Fruit fly (Drosophila melanogaster) whole organism, embryonic: ENCODE data around the gene CG12010.

ENCODE experiments used
- B-H1 ChIP-seq: fragments of 200-800 bp; sonication (Bioruptor generic); IDR thresholded peaks from 3 replicates; pipeline ENCODE4 v1.3.6; 2022; ENCODE audit warnings: missing biosample characterization, missing genetic modification characterization
- BEAF-32 ChIP-seq: fragments of 200-800 bp; sonication (Bioruptor generic); optimal IDR thresholded peaks from 3 replicates; lab custom pipeline; 2017; ENCODE audit warnings: missing biosample characterization, missing genetic modification characterization, mild to moderate bottlenecking, moderate library complexity, missing genetic modification reagents
- BtbVII ChIP-seq: fragments of 200-800 bp; sonication (Bioruptor generic); optimal IDR thresholded peaks from 3 replicates; lab custom pipeline; 2017; ENCODE audit warnings: missing biosample characterization, mild to moderate bottlenecking, missing genetic modification characterization
- CG10366 ChIP-seq: fragments of 200-800 bp; sonication (Bioruptor generic); IDR thresholded peaks from 2 replicates; pipeline ENCODE4 v1.3.6; 2022; ENCODE audit warnings: missing biosample characterization, missing genetic modification characterization
- CG10431 ChIP-seq: fragments of 200-800 bp; sonication (Bioruptor generic); optimal IDR thresholded peaks from 3 replicates; lab custom pipeline; 2018; ENCODE audit warnings: missing biosample characterization, mild to moderate bottlenecking, missing genetic modification characterization
- CG11085 ChIP-seq: fragments of 200-800 bp; sonication (Bioruptor generic); IDR thresholded peaks from 2 replicates; pipeline ENCODE4 v1.3.6; 2022; ENCODE audit warnings: missing biosample characterization, missing genetic modification characterization
- CG11247 ChIP-seq: fragments of 200-800 bp; sonication (Bioruptor generic); IDR thresholded peaks from 2 replicates; pipeline ENCODE4 v1.3.6; 2022; ENCODE audit warnings: missing biosample characterization, missing genetic modification characterization
- CG11398 ChIP-seq: fragments of 200-800 bp; sonication (Bioruptor generic); optimal IDR thresholded peaks from 2 replicates; lab custom pipeline; 2016; ENCODE audit warnings: missing biosample characterization, missing genetic modification characterization
- CG1233 ChIP-seq: fragments of 200-800 bp; sonication (Bioruptor generic); optimal IDR thresholded peaks from 4 replicates; lab custom pipeline; 2018; ENCODE audit warnings: missing biosample characterization, mild to moderate bottlenecking, missing genetic modification characterization
- CG12391 ChIP-seq: fragments of 200-800 bp; sonication (Bioruptor generic); optimal IDR thresholded peaks from 3 replicates; lab custom pipeline; 2018; ENCODE audit warnings: missing biosample characterization, mild to moderate bottlenecking, missing genetic modification characterization, moderate library complexity
- CG14667 ChIP-seq: fragments of 200-800 bp; sonication (Bioruptor generic); IDR thresholded peaks from 2 replicates; pipeline ENCODE4 v1.3.6; 2022; ENCODE audit warnings: missing biosample characterization, missing genetic modification characterization
- CG14710 ChIP-seq: fragments of 200-800 bp; sonication (Bioruptor generic); optimal IDR thresholded peaks from 3 replicates; lab custom pipeline; 2019; ENCODE audit warnings: missing biosample characterization, mild to moderate bottlenecking, missing genetic modification characterization, moderate library complexity
- CG14860 ChIP-seq: fragments of 200-800 bp; sonication (Bioruptor generic); IDR thresholded peaks from 3 replicates; pipeline ENCODE4 v1.3.6; 2022; ENCODE audit warnings: missing biosample characterization, missing genetic modification characterization; ENCODE audit not compliant: partially characterized antibody
- CG15073 ChIP-seq: fragments of 200-800 bp; sonication (Bioruptor generic); optimal IDR thresholded peaks from 2 replicates; lab custom pipeline; 2016; ENCODE audit warnings: missing biosample characterization, missing genetic modification characterization
- CG15514 ChIP-seq: fragments of 200-800 bp; sonication (Bioruptor generic); optimal IDR thresholded peaks from 3 replicates; lab custom pipeline; 2017; ENCODE audit warnings: missing biosample characterization, missing genetic modification characterization, mild to moderate bottlenecking, moderate library complexity, missing genetic modification reagents
- CG1602 ChIP-seq: fragments of 200-800 bp; sonication (Bioruptor generic); optimal IDR thresholded peaks from 3 replicates; lab custom pipeline; 2016; ENCODE audit warnings: missing biosample characterization, missing genetic modification characterization
- CG16813 ChIP-seq: fragments of 200-800 bp; sonication (Bioruptor generic); IDR thresholded peaks from 3 replicates; pipeline ENCODE4 v1.3.6; 2022; ENCODE audit warnings: missing biosample characterization, missing genetic modification characterization; ENCODE audit not compliant: partially characterized antibody
- CG17359 ChIP-seq: fragments of 200-800 bp; sonication (Bioruptor generic); optimal IDR thresholded peaks from 3 replicates; lab custom pipeline; 2018; ENCODE audit warnings: missing biosample characterization, mild to moderate bottlenecking, missing genetic modification characterization, moderate library complexity
- CG2889 ChIP-seq: fragments of 200-800 bp; sonication (Bioruptor generic); IDR thresholded peaks from 3 replicates; pipeline ENCODE4 v1.3.6; 2022; ENCODE audit warnings: missing biosample characterization, missing genetic modification characterization
- CG30020 ChIP-seq: fragments of 200-800 bp; optimal IDR thresholded peaks from 2 replicates; lab custom pipeline; 2019; ENCODE audit warnings: missing biosample characterization, mild to moderate bottlenecking, missing genetic modification characterization, moderate library complexity
- CG33213 ChIP-seq: fragments of 200-800 bp; sonication (Bioruptor generic); optimal IDR thresholded peaks from 3 replicates; lab custom pipeline; 2016; ENCODE audit warnings: missing biosample characterization, missing genetic modification characterization
- CG5245 ChIP-seq: fragments of 200-800 bp; sonication (Bioruptor generic); optimal IDR thresholded peaks from 3 replicates; lab custom pipeline; 2016; ENCODE audit warnings: missing biosample characterization, missing genetic modification characterization
- CG7987 ChIP-seq: fragments of 200-800 bp; sonication (Bioruptor generic); optimal IDR thresholded peaks from 2 replicates; lab custom pipeline; 2018; ENCODE audit warnings: missing biosample characterization, mild to moderate bottlenecking, missing genetic modification characterization, moderate library complexity
- CG8388 ChIP-seq: fragments of 200-800 bp; sonication (Bioruptor generic); optimal IDR thresholded peaks from 2 replicates; lab custom pipeline; 2019; ENCODE audit warnings: missing biosample characterization, mild to moderate bottlenecking, missing genetic modification characterization, moderate library complexity
- CkIIα-i1 ChIP-seq: fragments of 200-800 bp; sonication (Bioruptor generic); IDR thresholded peaks from 2 replicates; pipeline ENCODE4 v1.3.6; 2022; ENCODE audit warnings: missing biosample characterization, missing genetic modification characterization
- D19B ChIP-seq: fragments of 200-800 bp; sonication (Bioruptor generic); optimal IDR thresholded peaks from 2 replicates; lab custom pipeline; 2017; ENCODE audit warnings: missing biosample characterization, mild to moderate bottlenecking, missing genetic modification characterization
- Fer1 ChIP-seq: fragments of 200-800 bp; sonication (Bioruptor generic); optimal IDR thresholded peaks from 2 replicates; lab custom pipeline; 2017; ENCODE audit warnings: missing biosample characterization, mild to moderate bottlenecking, missing genetic modification characterization
- HLHmδ ChIP-seq: fragments of 200-800 bp; sonication (Bioruptor generic); optimal IDR thresholded peaks from 2 replicates; lab custom pipeline; 2018; ENCODE audit warnings: missing biosample characterization, mild to moderate bottlenecking, missing genetic modification characterization, moderate library complexity
- Myb ChIP-seq: fragments of 200-800 bp; sonication (Bioruptor generic); optimal IDR thresholded peaks from 2 replicates; lab custom pipeline; 2016; ENCODE audit warnings: missing biosample characterization, missing genetic modification characterization
- Sox102F ChIP-seq: fragments of 200-800 bp; sonication (Bioruptor generic); optimal IDR thresholded peaks from 2 replicates; lab custom pipeline; 2018; ENCODE audit warnings: missing biosample characterization, mild to moderate bottlenecking, missing genetic modification characterization, moderate library complexity
- ato ChIP-seq: fragments of 200-800 bp; sonication (Bioruptor generic); IDR thresholded peaks from 2 replicates; pipeline ENCODE4 v1.3.6; 2022; ENCODE audit warnings: missing biosample characterization, missing genetic modification characterization; ENCODE audit not compliant: partially characterized antibody
- bab2 ChIP-seq: fragments of 200-800 bp; sonication (Bioruptor generic); optimal IDR thresholded peaks from 2 replicates; lab custom pipeline; 2016; ENCODE audit warnings: missing biosample characterization, missing genetic modification characterization
- cas ChIP-seq: fragments of 200-800 bp; sonication (Bioruptor generic); IDR thresholded peaks from 2 replicates; pipeline ENCODE4 v1.3.6; 2022; ENCODE audit warnings: missing biosample characterization, missing genetic modification characterization
- caup ChIP-seq: fragments of 200-800 bp; sonication (Bioruptor generic); optimal IDR thresholded peaks from 3 replicates; lab custom pipeline; 2017; ENCODE audit warnings: missing biosample characterization, mild to moderate bottlenecking, missing genetic modification characterization, moderate library complexity; ENCODE audit not compliant: severe bottlenecking
- danr ChIP-seq: fragments of 200-800 bp; sonication (Bioruptor generic); IDR thresholded peaks from 2 replicates; pipeline ENCODE4 v1.3.6; 2022; ENCODE audit warnings: missing biosample characterization, missing genetic modification characterization
- hbn ChIP-seq: fragments of 200-800 bp; sonication (Bioruptor generic); IDR thresholded peaks from 2 replicates; pipeline ENCODE4 v1.3.6; 2022; ENCODE audit warnings: missing biosample characterization, missing genetic modification characterization; ENCODE audit not compliant: partially characterized antibody
- hkb ChIP-seq, 2 experiments: fragments of 200-800 bp in 1 of 2; fragments of >200 bp in 1 of 2; sonication (Bioruptor generic) in 1 of 2; IDR thresholded peaks in 1 of 2; optimal IDR thresholded peaks in 1 of 2; 2 replicates each; pipeline versions ENCODE4 v1.3.6 to Lab custom; 2017 to 2022; ENCODE audit warnings: missing biosample characterization in 1 of 2, missing genetic modification characterization in 1 of 2
- inv ChIP-seq: fragments of 200-800 bp; sonication (Bioruptor generic); IDR thresholded peaks from 2 replicates; pipeline ENCODE4 v1.3.6; 2022; ENCODE audit warnings: missing biosample characterization, missing genetic modification characterization; ENCODE audit not compliant: partially characterized antibody
- luna ChIP-seq: fragments of 200-800 bp; sonication (Bioruptor generic); optimal IDR thresholded peaks from 2 replicates; lab custom pipeline; 2016; ENCODE audit warnings: missing biosample characterization, missing genetic modification characterization
- pum ChIP-seq: fragments of 200-800 bp; sonication (Bioruptor generic); optimal IDR thresholded peaks from 2 replicates; lab custom pipeline; 2016; ENCODE audit warnings: missing biosample characterization, missing genetic modification characterization
- ro ChIP-seq: fragments of 200-800 bp; sonication (Bioruptor generic); IDR thresholded peaks from 2 replicates; pipeline ENCODE4 v1.3.6; 2022; ENCODE audit warnings: missing biosample characterization, missing genetic modification characterization
- row ChIP-seq: fragments of 200-800 bp; sonication (Bioruptor generic); IDR thresholded peaks from 3 replicates; pipeline ENCODE4 v1.3.6; 2022; ENCODE audit warnings: missing biosample characterization, missing genetic modification characterization
- sim ChIP-seq: fragments of 200-800 bp; sonication (Bioruptor generic); IDR thresholded peaks from 2 replicates; pipeline ENCODE4 v1.3.6; 2022; ENCODE audit warnings: missing biosample characterization, missing genetic modification characterization
- ssp ChIP-seq: fragments of 200-800 bp; sonication (Bioruptor generic); IDR thresholded peaks from 2 replicates; pipeline ENCODE4 v1.3.6; 2022; ENCODE audit warnings: missing biosample characterization, missing genetic modification characterization
- tin ChIP-seq: fragments of 200-800 bp; sonication (Bioruptor generic); optimal IDR thresholded peaks from 3 replicates; lab custom pipeline; 2016; ENCODE audit warnings: missing biosample characterization, missing genetic modification characterization
- zen ChIP-seq: fragments of 200-800 bp; sonication (Bioruptor generic); optimal IDR thresholded peaks from 3 replicates; lab custom pipeline; 2018; ENCODE audit warnings: missing biosample characterization, mild to moderate bottlenecking, missing genetic modification characterization, moderate library complexity
- zfh1 ChIP-seq: fragments of 200-800 bp; sonication (Bioruptor generic); IDR thresholded peaks from 3 replicates; pipeline ENCODE4 v1.3.6; 2022; ENCODE audit warnings: missing biosample characterization, missing genetic modification characterization

CG12010 gene

DNA sequence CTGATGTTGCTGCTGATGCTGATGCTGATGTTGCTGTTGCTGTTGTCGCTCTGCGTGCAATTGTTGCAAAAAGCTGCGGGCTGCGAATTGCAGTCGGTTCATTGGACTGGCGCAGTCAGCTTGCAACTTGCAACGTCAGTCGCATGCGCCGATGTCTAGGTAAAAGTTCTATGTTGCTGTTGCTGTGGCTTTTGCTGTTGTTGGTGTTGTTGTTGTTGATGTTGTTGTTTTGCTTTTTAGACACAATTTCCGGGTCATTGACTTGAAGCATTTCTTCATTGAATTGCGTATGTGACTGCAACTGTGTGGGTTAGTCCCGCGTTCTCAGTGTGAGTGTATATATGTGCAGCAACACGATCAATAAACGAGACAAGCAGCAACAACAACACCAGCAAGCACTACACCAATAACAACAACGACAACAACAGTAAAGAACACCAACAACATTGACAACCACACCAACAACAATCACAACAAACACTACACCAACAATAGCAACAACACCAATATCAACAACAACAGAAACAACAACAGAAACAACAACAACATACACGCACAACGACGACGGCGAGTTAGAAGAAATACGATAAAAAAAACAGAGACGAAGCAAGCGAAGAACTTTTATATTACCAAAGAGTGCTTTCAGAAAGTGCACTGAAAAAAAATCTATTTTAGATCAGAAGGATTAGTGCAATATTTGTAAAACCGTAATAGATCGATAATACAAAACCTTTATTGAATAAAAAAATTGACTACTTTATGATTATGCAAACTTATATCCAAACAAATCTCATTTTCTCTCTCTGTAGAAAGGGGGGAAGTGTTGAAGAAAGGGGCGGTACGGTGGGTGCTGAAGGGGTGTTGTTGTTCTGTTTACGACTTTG is 20.1 kb downstream of the CG12010 start (continued):
- TF ChIP-seq CG7987 (GFP tag; lab: Kevin White, UChicago) (peak; percentile 12), CG14667 (peak; percentile 77), Sox102F (GFP tag; lab: Kevin White, UChicago) (peak; percentile 82), CG11085 (GFP tag; lab: Robert Waterston, UW) (peak; percentile 5; the same call in 1 of the 2 replicates), CkIIα-i1 (GFP tag; lab: Robert Waterston, UW) (no peak), CG2889 (GFP tag; lab: Robert Waterston, UW) (peak; percentile 55; the same call in 2 of the 3 replicates), BEAF-32 (no peak), CG1602 (GFP tag; lab: Kevin White, UChicago) (no peak), BtbVII (GFP tag; lab: Kevin White, UChicago) (peak; percentile 41), CG10431 (GFP tag; lab: Kevin White, UChicago) (peak; percentile 86), caup (GFP tag; lab: Kevin White, UChicago) (no peak), danr (GFP tag; lab: Robert Waterston, UW) (peak; percentile 68), Fer1 (GFP tag; lab: Kevin White, UChicago) (peak; percentile 16), Myb (GFP tag; lab: Kevin White, UChicago) (peak; percentile 26), tin (no peak), CG33213 (GFP tag; lab: Kevin White, UChicago) (no peak), HLHmδ (no peak), sim (GFP tag; lab: Robert Waterston, UW) (peak; percentile 87), B-H1 (GFP tag; lab: Robert Waterston, UW) (peak; percentile 21), ato (GFP tag; lab: Robert Waterston, UW) (no peak), D19B (no peak), luna (GFP tag; lab: Kevin White, UChicago) (no peak), CG16813 (GFP tag; lab: Robert Waterston, UW) (no peak), inv (no peak), ro (GFP tag; lab: Robert Waterston, UW) (peak; percentile 49), CG11247 (GFP tag; lab: Robert Waterston, UW) (peak; percentile 4; the same call in 1 of the 2 replicates), hkb (optimal IDR thresholded peaks at IDR 0.05; lab: Kevin White, UChicago) (no peak), hkb (GFP tag; IDR thresholded peaks at IDR 0.05; lab: Robert Waterston, UW) (peak; percentile 69), CG12391 (tag; lab: Kevin White, UChicago) (peak; percentile 93), zfh1 (GFP tag; lab: Robert Waterston, UW) (peak; percentile 94), CG15514 (GFP tag; lab: Kevin White, UChicago) (no peak), CG1233 (GFP tag; lab: Kevin White, UChicago) (peak; percentile 57), row (GFP tag; lab: Robert Waterston, UW) (peak; percentile 81; the same call in 2 of the 3 replicates), bab2 (peak; percentile 77), CG17359 (peak; percentile 83), CG14710 (peak; percentile 96), pum (GFP tag; lab: Kevin White, UChicago) (peak; percentile 77), hbn (GFP tag; lab: Robert Waterston, UW) (no peak), CG11398 (GFP tag; lab: Kevin White, UChicago) (no peak), CG10366 (peak; percentile 84), ssp (GFP tag; lab: Robert Waterston, UW) (peak; percentile 78), CG8388 (GFP tag; lab: Kevin White, UChicago) (no peak), CG5245 (GFP tag; lab: Kevin White, UChicago) (no peak), cas (GFP tag; lab: Robert Waterston, UW) (0 out of 2 replicates have a peak, but pooled peaks have one; percentile 34), CG14860 (no peak), CG30020 (tag; lab: Kevin White, UChicago) (peak; percentile 75), zen (no peak), CG15073 (GFP tag; lab: Kevin White, UChicago) (no peak)
